Worm (Caenorhabditis elegans) whole organism, L1 larva: ENCODE results near the gene Y6G8.15.
"Not testable (repeated sequence)": the region's sequence is repeated elsewhere in the genome, so short reads cannot be mapped to it uniquely, and the experiment has no call there.

ENCODE experiments used
- C34B4.2 ChIP-seq: sonication (generic microtip); optimal IDR thresholded peaks from 2 replicates; lab custom pipeline; 2017; ENCODE audit warnings: mild to moderate bottlenecking, missing genetic modification characterization, missing compliant biosample characterization
- aly-2 ChIP-seq: fragments of 150-350 bp; optimal IDR thresholded peaks from 2 replicates; lab custom pipeline; 2014; ENCODE audit warnings: missing biosample characterization, missing genetic modification characterization
- ceh-63 ChIP-seq: fragments of 200-800 bp; sonication (Bioruptor generic); optimal IDR thresholded peaks from 2 replicates; lab custom pipeline; 2018; ENCODE audit warnings: mild to moderate bottlenecking, missing genetic modification characterization, missing compliant biosample characterization
- ceh-82 ChIP-seq, 3 experiments: fragments of 150-350 bp in 1 of 3; sonication (generic microtip) in 2 of 3; optimal IDR thresholded peaks; 2 replicates each; lab custom pipeline; 2014 to 2017; ENCODE audit warnings: missing biosample characterization in 3 of 3, missing genetic modification characterization in 3 of 3
- efl-1 ChIP-seq, 4 experiments: fragments of 150-350 bp; optimal IDR thresholded peaks in 3 of 4; peaks in 1 of 4; 1 replicate in 1 of 4; 2 replicates in 3 of 4; lab custom pipeline; 2014; ENCODE audit warnings: missing biosample characterization in 2 of 4, missing genetic modification characterization in 2 of 4, missing genetic modification reagents in 2 of 4
- elt-2 ChIP-seq: sonication (generic microtip); optimal IDR thresholded peaks from 2 replicates; lab custom pipeline; 2016; ENCODE audit warnings: missing genetic modification characterization, mild to moderate bottlenecking, inconsistent platforms, missing compliant biosample characterization, missing genetic modification reagents
- fos-1 ChIP-seq: fragments of 150-350 bp; optimal IDR thresholded peaks from 2 replicates; lab custom pipeline; 2014; ENCODE audit warnings: missing biosample characterization, missing genetic modification characterization
- grh-1 ChIP-seq: fragments of 200-800 bp; sonication (Bioruptor generic); IDR thresholded peaks from 2 replicates; pipeline ENCODE4 v1.3.6; 2022; ENCODE audit warnings: missing genetic modification reagents, missing genetic modification characterization, missing compliant biosample characterization
- hpl-2 ChIP-seq: fragments of 150-350 bp; optimal IDR thresholded peaks from 2 replicates; lab custom pipeline; 2014; ENCODE audit warnings: missing biosample characterization, missing genetic modification reagents, missing genetic modification characterization
- lin-13 ChIP-seq: fragments of 150-350 bp; optimal IDR thresholded peaks from 2 replicates; lab custom pipeline; 2014; ENCODE audit warnings: missing biosample characterization, missing genetic modification reagents, missing genetic modification characterization
- lin-15B ChIP-seq: fragments of 150-350 bp; sonication (generic microtip); optimal IDR thresholded peaks from 3 replicates; lab custom pipeline; 2014; ENCODE audit warnings: missing biosample characterization, missing genetic modification characterization
- nhr-12 ChIP-seq: sonication (generic microtip); optimal IDR thresholded peaks from 2 replicates; lab custom pipeline; 2017; ENCODE audit warnings: missing biosample characterization, missing genetic modification characterization
- nhr-237 ChIP-seq: fragments of 150-350 bp; optimal IDR thresholded peaks from 2 replicates; lab custom pipeline; 2014; ENCODE audit warnings: missing biosample characterization, missing genetic modification characterization
- nhr-47 ChIP-seq: sonication (generic microtip); optimal IDR thresholded peaks from 2 replicates; lab custom pipeline; 2016; ENCODE audit warnings: mild to moderate bottlenecking, missing genetic modification characterization, moderate library complexity, missing compliant biosample characterization
- pax-3 ChIP-seq: fragments of 200-800 bp; sonication (Bioruptor generic); optimal IDR thresholded peaks from 2 replicates; lab custom pipeline; 2018; ENCODE audit warnings: mild to moderate bottlenecking, missing genetic modification characterization, moderate library complexity, missing compliant biosample characterization
- skn-1 ChIP-seq: fragments of 150-350 bp; optimal IDR thresholded peaks from 2 replicates; lab custom pipeline; 2014; ENCODE audit warnings: missing biosample characterization, missing genetic modification characterization
- sptf-1 ChIP-seq: fragments of 150-350 bp; optimal IDR thresholded peaks from 2 replicates; lab custom pipeline; 2014; ENCODE audit warnings: missing biosample characterization, missing genetic modification characterization
- tbx-2 ChIP-seq: sonication (generic microtip); optimal IDR thresholded peaks from 2 replicates; lab custom pipeline; 2016; ENCODE audit warnings: missing genetic modification characterization, missing compliant biosample characterization
- tlp-1 ChIP-seq: fragments of 150-350 bp; optimal IDR thresholded peaks from 2 replicates; lab custom pipeline; 2014; ENCODE audit warnings: missing biosample characterization, missing genetic modification characterization
- unc-86 ChIP-seq: sonication (generic microtip); optimal IDR thresholded peaks from 2 replicates; lab custom pipeline; 2016; ENCODE audit warnings: missing genetic modification characterization, missing compliant biosample characterization

The Y6G8.15 gene

ce11 chrV:17606050-17606449 lies 4.4 kb downstream of the Y6G8.15 start, which contains the start of gene Y6G8.16:
TSS of gene Y6G8.16 (plus strand) at chrV:17606350.
- TF ChIP-seq nhr-237, aly-2, skn-1 (tag; lab: Kevin White, UChicago): not testable (repeated sequence)

ce11 chrV:17601520-17601919 lies 8.9 kb downstream of the Y6G8.15 start, which contains the start of gene ztf-25:
TSS of gene ztf-25 (plus strand) at chrV:17601820.
- TF ChIP-seq efl-1 (optimal IDR thresholded peaks at IDR 0.05; lab: Kevin White, UChicago) (no peak), efl-1 (GFP tag; optimal IDR thresholded peaks at IDR 0.05 in 1 of 2; lab: Kevin White, UChicago) (no peak), hpl-2 (GFP tag; lab: Kevin White, UChicago) (no peak), tbx-2 (tag; lab: Kevin White, UChicago) (no peak), ceh-63 (GFP tag; lab: Kevin White, UChicago) (no peak)

- TF ChIP-seq lin-15B (no peak), elt-2 (tag; lab: Kevin White, UChicago) (peak; percentile 52)
- TF ChIP-seq, all 84 proteins: peak for 1
Observed at ce11 chrV:17598810-17599209, 11.6 kb downstream of the Y6G8.15 start, which contains the start of gene Y6G8.2. TSS of gene Y6G8.2 (minus strand) at chrV:17598956.

- TF ChIP-seq C34B4.2 (tag; lab: Kevin White, UChicago) (no peak), skn-1 (tag; lab: Kevin White, UChicago) (no peak), sptf-1 (no peak), hpl-2 (GFP tag; lab: Kevin White, UChicago) (no peak)
Observed at ce11 chrV:17595691-17596090, 14.7 kb downstream of the Y6G8.15 start.

- not testable (repeated sequence) for TF ChIP-seq unc-86; tlp-1 (tag; lab: Kevin White, UChicago); grh-1 (GFP tag; lab: Robert Waterston, UW)
- TF ChIP-seq, all 84 proteins: peak for 0; not testable (repeated sequence) for 84
Observed at ce11 chrV:17584352-17584843, 26.0 kb downstream of the Y6G8.15 start, which contains the start of gene fbxa-133. TSS of gene fbxa-133 (plus strand) at chrV:17584793.

ce11 chrV:17580017-17580416 lies 30.4 kb downstream of the Y6G8.15 start:
- TF ChIP-seq efl-1 (optimal IDR thresholded peaks at IDR 0.05; lab: Kevin White, UChicago) (no peak), efl-1 (GFP tag; optimal IDR thresholded peaks at IDR 0.05 in 1 of 2; lab: Kevin White, UChicago) (peak in 1 of 2 experiments; percentile 63), pax-3 (no peak), unc-86 (no peak)

ce11 chrV:17566850-17567249 lies 43.6 kb downstream of the Y6G8.15 start, which contains the start of gene C38D9.2:
TSS of gene C38D9.2 (plus strand) at chrV:17567150.
- TF ChIP-seq skn-1 (tag; lab: Kevin White, UChicago): no peak
- no peak for TF ChIP-seq nhr-12
- no peak for TF ChIP-seq fos-1
- TF ChIP-seq nhr-47 (tag; lab: Kevin White, UChicago): no peak
- TF ChIP-seq lin-13 (GFP tag; lab: Kevin White, UChicago): no peak

ce11 chrV:17565903-17566302 lies 44.5 kb downstream of the Y6G8.15 start, which contains the start of gene fbxa-171:
TSS of gene fbxa-171 (minus strand) at chrV:17566003.
- TF ChIP-seq efl-1 (optimal IDR thresholded peaks at IDR 0.05; lab: Kevin White, UChicago): no peak
- TF ChIP-seq efl-1 (GFP tag; optimal IDR thresholded peaks at IDR 0.05 in 1 of 2; lab: Kevin White, UChicago): peak in 1 of 2 experiments; percentile 7
- no peak for TF ChIP-seq ceh-82 (tag; optimal IDR thresholded peaks at IDR 0.05; lab: Kevin White, UChicago)
